Fruit fly (Drosophila melanogaster) whole organism, embryonic: ENCODE results near the gene Nle.

Experiments
- CG10431 ChIP-seq: fragments of 200-800 bp; sonication (Bioruptor generic); optimal IDR thresholded peaks from 3 replicates; lab custom pipeline; 2018; ENCODE audit warnings: missing biosample characterization, mild to moderate bottlenecking, missing genetic modification characterization
- CG12299 ChIP-seq: fragments of 200-800 bp; sonication (Bioruptor generic); optimal IDR thresholded peaks from 2 replicates; lab custom pipeline; 2018; ENCODE audit warnings: missing biosample characterization, mild to moderate bottlenecking, missing genetic modification characterization
- CG14860 ChIP-seq: fragments of 200-800 bp; sonication (Bioruptor generic); IDR thresholded peaks from 3 replicates; pipeline ENCODE4 v1.3.6; 2022; ENCODE audit warnings: missing biosample characterization, missing genetic modification characterization; ENCODE audit not compliant: partially characterized antibody
- CG15696 ChIP-seq: fragments of 200-800 bp; sonication (Bioruptor generic); optimal IDR thresholded peaks from 2 replicates; lab custom pipeline; 2019; ENCODE audit warnings: missing biosample characterization, mild to moderate bottlenecking, missing genetic modification characterization, moderate library complexity
- CG18599 ChIP-seq: fragments of 200-800 bp; sonication (Bioruptor generic); optimal IDR thresholded peaks from 3 replicates; lab custom pipeline; 2017; ENCODE audit warnings: missing biosample characterization, missing genetic modification characterization, mild to moderate bottlenecking, moderate library complexity, missing genetic modification reagents
- CG18619 ChIP-seq: fragments of 200-800 bp; sonication (Bioruptor generic); optimal IDR thresholded peaks from 3 replicates; lab custom pipeline; 2017; ENCODE audit warnings: missing biosample characterization, mild to moderate bottlenecking, missing genetic modification characterization
- CG2202 ChIP-seq: fragments of 200-800 bp; sonication (Bioruptor generic); optimal IDR thresholded peaks from 2 replicates; lab custom pipeline; 2018; ENCODE audit warnings: missing biosample characterization, mild to moderate bottlenecking, missing genetic modification characterization
- CG2678 ChIP-seq: fragments of 200-800 bp; sonication (Bioruptor generic); optimal IDR thresholded peaks from 3 replicates; lab custom pipeline; 2019; ENCODE audit warnings: missing biosample characterization, mild to moderate bottlenecking, missing genetic modification characterization, moderate library complexity
- CG33557 ChIP-seq: fragments of 200-800 bp; sonication (Bioruptor generic); optimal IDR thresholded peaks from 2 replicates; lab custom pipeline; 2019; ENCODE audit warnings: missing biosample characterization, mild to moderate bottlenecking, missing genetic modification characterization, moderate library complexity
- CG7271 ChIP-seq: fragments of 200-800 bp; sonication (Bioruptor generic); optimal IDR thresholded peaks from 2 replicates; lab custom pipeline; 2018; ENCODE audit warnings: missing biosample characterization, mild to moderate bottlenecking, missing genetic modification characterization, moderate library complexity
- CG7928 ChIP-seq: fragments of 200-800 bp; sonication (Bioruptor generic); optimal IDR thresholded peaks from 2 replicates; lab custom pipeline; 2017; ENCODE audit warnings: missing biosample characterization, mild to moderate bottlenecking, missing genetic modification characterization
- CG9727 ChIP-seq: fragments of 200-800 bp; sonication (Bioruptor generic); optimal IDR thresholded peaks from 3 replicates; lab custom pipeline; 2017; ENCODE audit warnings: missing biosample characterization, mild to moderate bottlenecking, missing genetic modification characterization
- Deaf1 ChIP-seq: fragments of 200-800 bp; optimal IDR thresholded peaks from 3 replicates; lab custom pipeline; 2019; ENCODE audit warnings: missing biosample characterization, mild to moderate bottlenecking, missing genetic modification characterization, moderate library complexity
- Dref ChIP-seq: fragments of 200-800 bp; sonication (Bioruptor generic); IDR thresholded peaks from 2 replicates; pipeline ENCODE4 v1.3.6; 2022; ENCODE audit warnings: missing biosample characterization, missing genetic modification characterization
- Ets65A ChIP-seq: fragments of 200-800 bp; sonication (Bioruptor generic); peaks from one replicate; lab custom pipeline; 2016; ENCODE audit warnings: missing biosample characterization, missing genetic modification characterization
- Ets97D ChIP-seq: fragments of 200-800 bp; sonication (Bioruptor generic); optimal IDR thresholded peaks from 3 replicates; lab custom pipeline; 2016; ENCODE audit warnings: missing biosample characterization, missing genetic modification characterization
- H2.0 ChIP-seq: fragments of 200-800 bp; sonication (Bioruptor generic); IDR thresholded peaks from 2 replicates; pipeline ENCODE4 v1.3.6; 2022; ENCODE audit warnings: missing biosample characterization, missing genetic modification characterization
- HmgD ChIP-seq: fragments of 200-800 bp; sonication (Bioruptor generic); optimal IDR thresholded peaks from 3 replicates; lab custom pipeline; 2016; ENCODE audit warnings: missing biosample characterization, missing genetic modification characterization
- Hmr ChIP-seq: fragments of 200-800 bp; sonication (Bioruptor generic); optimal IDR thresholded peaks from 3 replicates; lab custom pipeline; 2017; ENCODE audit warnings: mild to moderate bottlenecking, missing biosample characterization, missing genetic modification reagents, missing genetic modification characterization
- PHDP ChIP-seq: fragments of 200-800 bp; sonication (Bioruptor generic); optimal IDR thresholded peaks from 3 replicates; lab custom pipeline; 2018; ENCODE audit warnings: missing biosample characterization, mild to moderate bottlenecking, missing genetic modification characterization, moderate library complexity
- ase ChIP-seq: fragments of 200-800 bp; sonication (Bioruptor generic); IDR thresholded peaks from 3 replicates; pipeline ENCODE4 v1.3.6; 2022; ENCODE audit warnings: missing biosample characterization, missing genetic modification characterization
- corto ChIP-seq: fragments of 200-800 bp; sonication (Bioruptor generic); optimal IDR thresholded peaks from 2 replicates; lab custom pipeline; 2016; ENCODE audit warnings: missing biosample characterization, mild to moderate bottlenecking, missing genetic modification characterization, moderate library complexity
- crol ChIP-seq: fragments of 200-800 bp; sonication (Bioruptor generic); IDR thresholded peaks from 2 replicates; pipeline ENCODE4 v1.3.6; 2022; ENCODE audit warnings: missing biosample characterization, missing genetic modification characterization
- crp ChIP-seq, 2 experiments: fragments of 200-800 bp; sonication (Bioruptor generic); optimal IDR thresholded peaks; 2 replicates in 1 of 2; 3 replicates in 1 of 2; lab custom pipeline; 2017; ENCODE audit warnings: missing biosample characterization in 2 of 2, missing genetic modification characterization in 2 of 2, mild to moderate bottlenecking in 1 of 2, moderate library complexity in 1 of 2
- dpn ChIP-seq, 2 experiments: fragments of 200-800 bp; sonication (Bioruptor generic); optimal IDR thresholded peaks; 3 replicates each; lab custom pipeline; 2016; ENCODE audit warnings: missing biosample characterization in 2 of 2, missing genetic modification characterization in 2 of 2
- ftz-f1 ChIP-seq: fragments of 200-800 bp; sonication (Bioruptor generic); optimal IDR thresholded peaks from 2 replicates; lab custom pipeline; 2016; ENCODE audit warnings: missing biosample characterization, missing genetic modification characterization
- grn ChIP-seq: fragments of 200-800 bp; sonication (Bioruptor generic); optimal IDR thresholded peaks from 3 replicates; lab custom pipeline; 2017; ENCODE audit warnings: missing biosample characterization, missing genetic modification characterization
- gsb-n ChIP-seq: fragments of 200-800 bp; sonication (Bioruptor generic); optimal IDR thresholded peaks from 3 replicates; lab custom pipeline; 2018; ENCODE audit warnings: missing biosample characterization, mild to moderate bottlenecking, missing genetic modification characterization
- jumu ChIP-seq: fragments of 200-800 bp; sonication (Bioruptor generic); optimal IDR thresholded peaks from 3 replicates; lab custom pipeline; 2016; ENCODE audit warnings: missing biosample characterization, missing genetic modification characterization
- mld ChIP-seq: fragments of 200-800 bp; sonication (Bioruptor generic); IDR thresholded peaks from 3 replicates; pipeline ENCODE4 v1.3.6; 2022; ENCODE audit warnings: missing biosample characterization, missing genetic modification characterization; ENCODE audit not compliant: partially characterized antibody
- nom ChIP-seq: fragments of 200-800 bp; sonication (Bioruptor generic); optimal IDR thresholded peaks from 2 replicates; lab custom pipeline; 2017; ENCODE audit warnings: missing biosample characterization, missing genetic modification characterization, mild to moderate bottlenecking, moderate library complexity, missing genetic modification reagents
- phol ChIP-seq: fragments of 200-800 bp; sonication (Bioruptor generic); optimal IDR thresholded peaks from 3 replicates; lab custom pipeline; 2018; ENCODE audit warnings: missing biosample characterization, mild to moderate bottlenecking, missing genetic modification characterization, moderate library complexity
- sc ChIP-seq, 3 experiments: fragments of >200 bp in 2 of 3; fragments of 200-800 bp in 1 of 3; sonication (Bioruptor generic) in 1 of 3; optimal IDR thresholded peaks; 2 replicates in 2 of 3; 3 replicates in 1 of 3; lab custom pipeline; 2017; ENCODE audit warnings: mild to moderate bottlenecking in 1 of 3, missing biosample characterization in 1 of 3, missing genetic modification characterization in 1 of 3, missing genetic modification reagents in 1 of 3
- unc-4 ChIP-seq: fragments of 200-800 bp; sonication (Bioruptor generic); IDR thresholded peaks from 2 replicates; pipeline ENCODE4 v1.3.6; 2022; ENCODE audit warnings: missing biosample characterization, missing genetic modification characterization; ENCODE audit not compliant: partially characterized antibody
- unpg ChIP-seq: fragments of 200-800 bp; sonication (Bioruptor generic); optimal IDR thresholded peaks from 3 replicates; lab custom pipeline; 2018; ENCODE audit warnings: missing biosample characterization, mild to moderate bottlenecking, missing genetic modification characterization, moderate library complexity
- vvl ChIP-seq: fragments of 200-800 bp; sonication (Bioruptor generic); IDR thresholded peaks from 2 replicates; pipeline ENCODE4 v1.3.6; 2022; ENCODE audit warnings: missing biosample characterization, missing genetic modification characterization
- zen2 ChIP-seq: fragments of 200-800 bp; sonication (Bioruptor generic); IDR thresholded peaks from 3 replicates; pipeline ENCODE4 v1.3.6; 2022; ENCODE audit warnings: missing biosample characterization, missing genetic modification characterization; ENCODE audit not compliant: partially characterized antibody
- zf30C ChIP-seq: fragments of 200-800 bp; sonication (Bioruptor generic); optimal IDR thresholded peaks from 3 replicates; lab custom pipeline; 2018; ENCODE audit warnings: missing biosample characterization, mild to moderate bottlenecking, missing genetic modification characterization
- zfh2 ChIP-seq: fragments of 200-800 bp; sonication (Bioruptor generic); optimal IDR thresholded peaks from 2 replicates; lab custom pipeline; 2016; ENCODE audit warnings: missing biosample characterization, missing genetic modification characterization

Gene Nle

dm6 chr2L:540572-541210 is 27.2 kb downstream of the Nle start (continued):
- TF ChIP-seq ftz-f1: peak; percentile 57
- TF ChIP-seq Dref (GFP tag; lab: Robert Waterston, UW): peak; percentile 38; the same call in 1 of the 2 replicates
- peak; percentile 46 for TF ChIP-seq CG12299 (tag; lab: Kevin White, UChicago)
- TF ChIP-seq corto (GFP tag; lab: Kevin White, UChicago): no peak
- no peak for TF ChIP-seq CG7271 (tag; lab: Kevin White, UChicago)
- TF ChIP-seq CG33557 (GFP tag; lab: Kevin White, UChicago): peak; percentile 62
- TF ChIP-seq sc (optimal IDR thresholded peaks at IDR 0.05; lab: Kevin White, UChicago): no peak
- no peak for TF ChIP-seq sc (GFP tag; optimal IDR thresholded peaks at IDR 0.05; lab: Kevin White, UChicago)
- peak; percentile 41 for TF ChIP-seq HmgD
- TF ChIP-seq dpn (GFP tag; optimal IDR thresholded peaks at IDR 0.05; lab: Kevin White, UChicago): peak in 1 of 2 experiments; percentile 2
- peak; percentile 66; the same call in 1 of the 3 replicates for TF ChIP-seq mld (GFP tag; lab: Robert Waterston, UW)
- peak; percentile 100 for TF ChIP-seq phol (tag; lab: Kevin White, UChicago)
- TF ChIP-seq jumu (GFP tag; lab: Kevin White, UChicago): peak; percentile 3
- 0 out of 3 replicates have a peak, but pooled peaks have one; percentile 36 for TF ChIP-seq ase
- TF ChIP-seq CG18619 (GFP tag; lab: Kevin White, UChicago): peak; percentile 31
- peak; percentile 82 for TF ChIP-seq Ets97D (GFP tag; lab: Kevin White, UChicago)
- TF ChIP-seq zf30C: peak; percentile 56
- no peak for TF ChIP-seq CG18599 (GFP tag; lab: Kevin White, UChicago)
- peak; percentile 19 for TF ChIP-seq unpg (GFP tag; lab: Kevin White, UChicago)
- peak; percentile 35 for TF ChIP-seq PHDP
- TF ChIP-seq CG10431: peak; percentile 42
- TF ChIP-seq CG9727 (GFP tag; lab: Kevin White, UChicago): peak; percentile 13
- TF ChIP-seq Ets65A (GFP tag; lab: Kevin White, UChicago): peak; percentile 62
- TF ChIP-seq CG7928 (GFP tag; lab: Kevin White, UChicago): peak; percentile 9
- TF ChIP-seq CG15696 (tag; lab: Kevin White, UChicago): peak; percentile 13
- TF ChIP-seq vvl (GFP tag; lab: Robert Waterston, UW): peak; percentile 82
- peak; percentile 21 for TF ChIP-seq nom (GFP tag; lab: Kevin White, UChicago)
- peak; percentile 69 for TF ChIP-seq unc-4
- no peak for TF ChIP-seq zfh2 (GFP tag; lab: Kevin White, UChicago)
- TF ChIP-seq CG2678 (tag; lab: Kevin White, UChicago): no peak
- TF ChIP-seq gsb-n (tag; lab: Kevin White, UChicago): peak; percentile 65
- TF ChIP-seq CG14860 (GFP tag; lab: Robert Waterston, UW): peak; percentile 62; the same call in 2 of the 3 replicates
- TF ChIP-seq Hmr (GFP tag; lab: Kevin White, UChicago): peak; percentile 94
- TF ChIP-seq zen2 (GFP tag; lab: Robert Waterston, UW): peak; percentile 75; the same call in 2 of the 3 replicates
- peak; percentile 26 for TF ChIP-seq Deaf1

dm6 chr2L:533734-534133 is 34.2 kb downstream of the Nle start:
- TF ChIP-seq CG2202 (tag; lab: Kevin White, UChicago): no peak
- TF ChIP-seq crp (GFP tag; optimal IDR thresholded peaks at IDR 0.05; lab: Kevin White, UChicago): no peak
- no peak for TF ChIP-seq H2.0
- peak; percentile 81 for TF ChIP-seq grn (GFP tag; lab: Kevin White, UChicago)
- TF ChIP-seq crol (GFP tag; lab: Robert Waterston, UW): peak; percentile 79
